Worm (Caenorhabditis elegans) whole organism, L4/young adult: ENCODE measurements around the gene Y116A8A.6.

Experiments
- W03F9.2 ChIP-seq: fragments of 150-350 bp; optimal IDR thresholded peaks from 2 replicates; lab custom pipeline; 2014; ENCODE audit warnings: missing biosample characterization, missing genetic modification characterization
- him-1 ChIP-seq: sonication (generic microtip); optimal IDR thresholded peaks from 2 replicates; lab custom pipeline; 2016; ENCODE audit warnings: missing genotype, missing genetic modification reagents, missing genetic modification characterization, missing compliant biosample characterization

DNA sequence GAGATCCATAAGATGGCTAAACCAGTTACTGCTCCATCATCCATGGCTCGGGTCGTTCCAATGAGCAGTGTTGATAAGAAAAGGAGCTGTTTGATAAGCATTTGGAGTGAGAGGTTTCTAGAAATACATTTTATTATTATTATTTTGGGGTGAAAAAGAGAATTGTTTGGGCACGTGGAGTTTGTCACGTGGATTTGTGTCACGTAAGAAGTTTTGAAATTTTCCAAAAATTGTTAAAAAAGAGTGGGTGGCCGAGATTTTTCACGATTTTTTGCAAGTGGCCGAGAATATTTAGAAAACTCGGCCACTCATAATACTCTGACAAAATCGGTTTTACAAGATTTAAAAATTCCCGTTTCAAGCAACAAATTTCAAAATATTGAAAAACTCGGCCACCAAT is 40.3 kb upstream of the Y116A8A.6 start, which contains the start of gene T06A10.106:
- TF ChIP-seq W03F9.2 (tag; lab: Kevin White, UChicago) (no peak), him-1 (no peak)
